Worm (Caenorhabditis elegans) whole organism, L3 larva: ENCODE data around the gene fipr-6.

Experiments used
- elt-3 ChIP-seq, 3 experiments: fragments of 150-350 bp in 1 of 3; sonication (generic microtip) in 2 of 3; optimal IDR thresholded peaks; 2 replicates in 2 of 3; 4 replicates in 1 of 3; lab custom pipeline; 2014 to 2017; ENCODE audit warnings: missing biosample characterization in 3 of 3, missing genetic modification characterization in 3 of 3
- lin-39 ChIP-seq: fragments of 150-350 bp; optimal IDR thresholded peaks from 2 replicates; lab custom pipeline; 2018; ENCODE audit warnings: missing biosample characterization, missing genetic modification reagents, missing genetic modification characterization
- nhr-237 ChIP-seq: fragments of 150-350 bp; optimal IDR thresholded peaks from 2 replicates; lab custom pipeline; 2014; ENCODE audit warnings: missing biosample characterization, missing genetic modification characterization
- nhr-77 ChIP-seq: fragments of 150-350 bp; optimal IDR thresholded peaks from 2 replicates; lab custom pipeline; 2014; ENCODE audit warnings: missing biosample characterization, missing genetic modification characterization
- pqm-1 ChIP-seq: fragments of 150-350 bp; optimal IDR thresholded peaks from 2 replicates; lab custom pipeline; 2017; ENCODE audit warnings: missing biosample characterization, missing genetic modification characterization, inconsistent platforms

DNA sequence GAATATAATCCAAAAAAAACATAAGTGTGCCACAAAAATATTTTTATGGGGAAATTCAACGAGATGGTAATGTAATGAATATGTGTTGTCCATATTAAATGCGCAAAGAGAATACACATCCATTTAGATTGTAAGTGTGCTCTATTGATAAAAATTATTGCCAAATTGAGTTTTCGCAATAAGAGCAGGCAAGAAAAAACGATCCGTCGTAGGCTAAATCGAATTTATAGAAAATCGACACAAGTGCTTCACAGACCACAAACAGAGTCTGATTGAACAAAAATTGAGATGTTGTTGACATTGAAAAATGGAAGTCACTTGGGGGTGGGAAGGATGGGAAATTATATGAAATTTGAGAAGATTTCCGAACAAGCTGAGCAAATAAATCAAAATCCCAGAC is 34.0 kb downstream of the fipr-6 start:
- TF ChIP-seq pqm-1 (tag; lab: Kevin White, UChicago) (no peak), nhr-237 (tag; lab: Kevin White, UChicago) (no peak), lin-39 (tag; lab: Kevin White, UChicago) (no peak), elt-3 (tag; optimal IDR thresholded peaks at IDR 0.05; lab: Kevin White, UChicago) (no peak), nhr-77 (tag; lab: Kevin White, UChicago) (no peak)
